Worm (Caenorhabditis elegans): ENCODE measurements around the gene Y54G2A.10.

DNA sequence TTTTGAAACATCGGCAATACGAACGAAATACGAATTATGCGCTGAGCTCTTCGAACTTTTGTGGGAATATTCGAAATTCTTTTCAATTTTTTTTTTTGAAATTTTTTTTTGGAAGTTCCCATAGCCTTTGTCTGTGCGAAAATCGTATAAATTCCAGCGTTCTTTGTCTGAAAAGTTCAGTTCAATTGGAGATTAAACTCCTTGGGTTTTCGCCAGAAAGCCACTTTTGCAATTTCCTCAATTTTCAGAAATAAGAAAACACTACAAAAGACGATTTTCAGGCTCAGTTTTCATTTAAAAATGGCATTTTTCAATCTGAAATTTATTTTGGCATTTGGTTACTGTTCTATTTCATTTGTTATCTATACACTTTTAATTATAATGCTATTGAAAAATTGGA lies 40.3 kb upstream of the Y54G2A.10 start, which contains the start of gene Y54G2A.38:
- no peak for TF ChIP-seq tab-1 (GFP tag; IDR thresholded peaks at IDR 0.05)
- no peak for TF ChIP-seq flt-1 (GFP tag; IDR thresholded peaks at IDR 0.05)
- TF ChIP-seq ztf-29 (GFP tag; IDR thresholded peaks at IDR 0.05): no peak
- no peak for TF ChIP-seq klf-2 (GFP tag; conservative IDR thresholded peaks at IDR 0.05)
- TF ChIP-seq cog-1 (tag; optimal IDR thresholded peaks at IDR 0.05): no peak
- TF ChIP-seq med-1 (GFP tag; optimal IDR thresholded peaks at IDR 0.05; ENCODE audit: insufficient read depth): no peak
- TF ChIP-seq ref-1 (GFP tag; conservative IDR thresholded peaks at IDR 0.05): no peak
- no peak for TF ChIP-seq ztf-23 (GFP tag; IDR thresholded peaks at IDR 0.05)

Measured in whole organism, midembryonic.